Fruit fly (Drosophila melanogaster): ENCODE data around the gene CG14402.

dm6 chr2L:20821249-20822024, 27.7 kb upstream of the CG14402 start:
- peak; percentile 63 for TF ChIP-seq EcR (GFP tag; optimal IDR thresholded peaks at IDR 0.05)
- peak; percentile 75 for TF ChIP-seq Pif1A (GFP tag; optimal IDR thresholded peaks at IDR 0.05)
- peak; percentile 86 for TF ChIP-seq CG4496 (GFP tag; IDR thresholded peaks at IDR 0.05)
- TF ChIP-seq Snoo (tag; optimal IDR thresholded peaks at IDR 0.05): peak; percentile 10
- TF ChIP-seq CG8159 (tag; optimal IDR thresholded peaks at IDR 0.05): peak; percentile 59
- TF ChIP-seq CG9948 (tag; optimal IDR thresholded peaks at IDR 0.05): no peak
- TF ChIP-seq Pif1B (GFP tag; optimal IDR thresholded peaks at IDR 0.05): peak; percentile 18
- TF ChIP-seq D1 (tag; optimal IDR thresholded peaks at IDR 0.05): no peak
- TF ChIP-seq CG14655 (GFP tag; optimal IDR thresholded peaks at IDR 0.05): peak; percentile 54

Measured in whole organism, pupa.